Worm (Caenorhabditis elegans): ENCODE measurements around the gene mua-3.

DNA sequence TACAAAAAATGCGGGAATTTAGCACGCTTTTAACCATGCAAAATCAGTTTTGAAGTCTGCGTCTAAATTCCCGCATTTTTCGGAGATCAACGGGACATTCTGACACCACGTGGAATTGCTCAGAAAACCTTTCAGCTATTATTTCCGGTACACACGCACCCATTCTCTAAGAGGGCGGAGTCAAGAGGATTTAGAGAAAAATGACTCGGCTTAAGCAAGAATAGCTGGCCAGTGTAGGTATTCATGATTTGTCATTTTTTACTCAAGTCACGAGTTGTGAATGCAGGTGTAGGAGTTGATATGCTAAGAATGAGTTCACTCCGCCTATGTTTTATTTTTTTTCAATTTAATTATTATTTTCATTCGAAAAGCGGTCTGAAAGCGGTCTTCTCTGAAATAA, 9.8 kb upstream of the mua-3 start:
- TF ChIP-seq tbx-2 (tag; optimal IDR thresholded peaks at IDR 0.05), result no peak
- TF ChIP-seq fax-1 (tag; optimal IDR thresholded peaks at IDR 0.05), result no peak
- no peak for TF ChIP-seq elt-2 (tag; optimal IDR thresholded peaks at IDR 0.05)
- no peak for TF ChIP-seq hlh-6 (tag; optimal IDR thresholded peaks at IDR 0.05)
- no peak for TF ChIP-seq ceh-14 (tag; optimal IDR thresholded peaks at IDR 0.05)
- TF ChIP-seq gmeb-2 (tag; optimal IDR thresholded peaks at IDR 0.05), result no peak
- no peak for TF ChIP-seq C38D4.7 (GFP tag; optimal IDR thresholded peaks at IDR 0.05)
